Fruit fly (Drosophila melanogaster) whole organism, embryonic: ENCODE data around the gene endos.

Source experiments
- Aef1 ChIP-seq: fragments of 200-800 bp; sonication (Bioruptor generic); IDR thresholded peaks from 3 replicates; pipeline ENCODE4 v1.3.6; 2022; ENCODE audit warnings: missing biosample characterization, missing genetic modification characterization
- CG10431 ChIP-seq: fragments of 200-800 bp; sonication (Bioruptor generic); optimal IDR thresholded peaks from 3 replicates; lab custom pipeline; 2018; ENCODE audit warnings: missing biosample characterization, mild to moderate bottlenecking, missing genetic modification characterization
- CG11085 ChIP-seq: fragments of 200-800 bp; sonication (Bioruptor generic); IDR thresholded peaks from 2 replicates; pipeline ENCODE4 v1.3.6; 2022; ENCODE audit warnings: missing biosample characterization, missing genetic modification characterization
- CG11504 ChIP-seq: fragments of 200-800 bp; sonication (Bioruptor generic); optimal IDR thresholded peaks from 3 replicates; lab custom pipeline; 2019; ENCODE audit warnings: missing biosample characterization, mild to moderate bottlenecking, missing genetic modification characterization, moderate library complexity
- CG1233 ChIP-seq: fragments of 200-800 bp; sonication (Bioruptor generic); optimal IDR thresholded peaks from 4 replicates; lab custom pipeline; 2018; ENCODE audit warnings: missing biosample characterization, mild to moderate bottlenecking, missing genetic modification characterization
- CG12769 ChIP-seq: fragments of 200-800 bp; sonication (Bioruptor generic); optimal IDR thresholded peaks from 2 replicates; lab custom pipeline; 2019; ENCODE audit warnings: missing biosample characterization, mild to moderate bottlenecking, missing genetic modification characterization, moderate library complexity
- CG13424 ChIP-seq: fragments of 200-800 bp; sonication (Bioruptor generic); optimal IDR thresholded peaks from 2 replicates; lab custom pipeline; 2019; ENCODE audit warnings: missing biosample characterization, mild to moderate bottlenecking, missing genetic modification characterization, moderate library complexity
- CG14441 ChIP-seq: fragments of 200-800 bp; sonication (Bioruptor generic); IDR thresholded peaks from 2 replicates; pipeline ENCODE4 v1.3.6; 2022; ENCODE audit warnings: missing biosample characterization, missing genetic modification characterization
- CG16813 ChIP-seq: fragments of 200-800 bp; sonication (Bioruptor generic); IDR thresholded peaks from 3 replicates; pipeline ENCODE4 v1.3.6; 2022; ENCODE audit warnings: missing biosample characterization, missing genetic modification characterization; ENCODE audit not compliant: partially characterized antibody
- CG17186 ChIP-seq: fragments of 200-800 bp; sonication (Bioruptor generic); optimal IDR thresholded peaks from 3 replicates; lab custom pipeline; 2017; ENCODE audit warnings: missing biosample characterization, missing genetic modification reagents, missing genetic modification characterization
- CG1792 ChIP-seq: fragments of 200-800 bp; sonication (Bioruptor generic); optimal IDR thresholded peaks from 2 replicates; lab custom pipeline; 2016; ENCODE audit warnings: missing biosample characterization, missing genetic modification characterization
- CG2120 ChIP-seq: fragments of 200-800 bp; sonication (Bioruptor generic); optimal IDR thresholded peaks from 3 replicates; lab custom pipeline; 2016; ENCODE audit warnings: missing biosample characterization, missing genetic modification characterization
- CG2202 ChIP-seq: fragments of 200-800 bp; sonication (Bioruptor generic); optimal IDR thresholded peaks from 2 replicates; lab custom pipeline; 2018; ENCODE audit warnings: missing biosample characterization, mild to moderate bottlenecking, missing genetic modification characterization
- CG31224 ChIP-seq: fragments of 200-800 bp; sonication (Bioruptor generic); IDR thresholded peaks from 2 replicates; pipeline ENCODE4 v1.3.6; 2022; ENCODE audit warnings: missing biosample characterization, missing genetic modification characterization
- CG33213 ChIP-seq: fragments of 200-800 bp; sonication (Bioruptor generic); optimal IDR thresholded peaks from 3 replicates; lab custom pipeline; 2016; ENCODE audit warnings: missing biosample characterization, missing genetic modification characterization
- CG3847 ChIP-seq: fragments of 200-800 bp; sonication (Bioruptor generic); IDR thresholded peaks from 2 replicates; pipeline ENCODE4 v1.3.6; 2022; ENCODE audit warnings: missing biosample characterization, missing genetic modification characterization
- CG42726 ChIP-seq: fragments of 200-800 bp; sonication (Bioruptor generic); IDR thresholded peaks from 2 replicates; pipeline ENCODE4 v1.3.6; 2022; ENCODE audit warnings: missing biosample characterization, missing genetic modification characterization; ENCODE audit not compliant: partially characterized antibody
- CG43689 ChIP-seq: fragments of 200-800 bp; sonication (Bioruptor generic); IDR thresholded peaks from 2 replicates; pipeline ENCODE4 v1.3.6; 2022; ENCODE audit warnings: missing biosample characterization, missing genetic modification characterization
- CG7928 ChIP-seq: fragments of 200-800 bp; sonication (Bioruptor generic); optimal IDR thresholded peaks from 2 replicates; lab custom pipeline; 2017; ENCODE audit warnings: missing biosample characterization, mild to moderate bottlenecking, missing genetic modification characterization
- CG8388 ChIP-seq: fragments of 200-800 bp; sonication (Bioruptor generic); optimal IDR thresholded peaks from 2 replicates; lab custom pipeline; 2019; ENCODE audit warnings: missing biosample characterization, mild to moderate bottlenecking, missing genetic modification characterization, moderate library complexity
- CG8765 ChIP-seq: fragments of 200-800 bp; sonication (Bioruptor generic); IDR thresholded peaks from 2 replicates; pipeline ENCODE4 v1.3.6; 2022; ENCODE audit warnings: missing biosample characterization, missing genetic modification characterization
- CG8924 ChIP-seq: fragments of 200-800 bp; optimal IDR thresholded peaks from 3 replicates; lab custom pipeline; 2019; ENCODE audit warnings: missing biosample characterization, mild to moderate bottlenecking, missing genetic modification characterization, moderate library complexity
- CG9215 ChIP-seq: fragments of 200-800 bp; sonication (Bioruptor generic); IDR thresholded peaks from 2 replicates; pipeline ENCODE4 v1.3.6; 2022; ENCODE audit warnings: missing biosample characterization, missing genetic modification characterization
- Dip2 ChIP-seq: fragments of 200-800 bp; sonication (Bioruptor generic); IDR thresholded peaks from 2 replicates; pipeline ENCODE4 v1.3.6; 2022; ENCODE audit warnings: missing biosample characterization, missing genetic modification characterization
- H2.0 ChIP-seq: fragments of 200-800 bp; sonication (Bioruptor generic); IDR thresholded peaks from 2 replicates; pipeline ENCODE4 v1.3.6; 2022; ENCODE audit warnings: missing biosample characterization, missing genetic modification characterization
- Lpt ChIP-seq: fragments of >200 bp; optimal IDR thresholded peaks from 2 replicates; lab custom pipeline; 2018; ENCODE audit warnings: missing biosample characterization, missing genetic modification characterization
- Mes4 ChIP-seq: fragments of 200-800 bp; sonication (Bioruptor generic); optimal IDR thresholded peaks from 2 replicates; lab custom pipeline; 2016; ENCODE audit warnings: missing biosample characterization, missing genetic modification characterization
- Nf-YA ChIP-seq: fragments of 200-800 bp; sonication (Bioruptor generic); IDR thresholded peaks from 2 replicates; pipeline ENCODE4 v1.3.6; 2022; ENCODE audit warnings: missing biosample characterization, missing genetic modification characterization
- Sry-β ChIP-seq: fragments of 200-800 bp; sonication (Bioruptor generic); optimal IDR thresholded peaks from 2 replicates; lab custom pipeline; 2018; ENCODE audit warnings: missing biosample characterization, mild to moderate bottlenecking, missing genetic modification characterization, moderate library complexity
- cad ChIP-seq: fragments of >200 bp; optimal IDR thresholded peaks from 2 replicates; lab custom pipeline; 2017; ENCODE audit warnings: missing biosample characterization, missing genetic modification characterization
- chn ChIP-seq: fragments of 200-800 bp; sonication (Bioruptor generic); optimal IDR thresholded peaks from 2 replicates; lab custom pipeline; 2016; ENCODE audit warnings: missing biosample characterization, missing genetic modification characterization
- eyg ChIP-seq: fragments of 200-800 bp; sonication (Bioruptor generic); optimal IDR thresholded peaks from 3 replicates; lab custom pipeline; 2016; ENCODE audit warnings: missing biosample characterization, missing genetic modification characterization
- ftz-f1 ChIP-seq: fragments of 200-800 bp; sonication (Bioruptor generic); optimal IDR thresholded peaks from 2 replicates; lab custom pipeline; 2016; ENCODE audit warnings: missing biosample characterization, missing genetic modification characterization
- gce ChIP-seq: fragments of 200-800 bp; sonication (Bioruptor generic); IDR thresholded peaks from 3 replicates; pipeline ENCODE4 v1.3.6; 2022; ENCODE audit warnings: missing biosample characterization, missing genetic modification characterization
- klu ChIP-seq: fragments of 200-800 bp; sonication (Bioruptor generic); IDR thresholded peaks from 2 replicates; pipeline ENCODE4 v1.3.6; 2022; ENCODE audit warnings: missing biosample characterization, missing genetic modification characterization
- lmd ChIP-seq: fragments of 200-800 bp; sonication (Bioruptor generic); IDR thresholded peaks from 2 replicates; pipeline ENCODE4 v1.3.6; 2022; ENCODE audit warnings: missing biosample characterization, missing genetic modification characterization
- luna ChIP-seq: fragments of 200-800 bp; sonication (Bioruptor generic); optimal IDR thresholded peaks from 2 replicates; lab custom pipeline; 2016; ENCODE audit warnings: missing biosample characterization, missing genetic modification characterization
- nom ChIP-seq: fragments of 200-800 bp; sonication (Bioruptor generic); optimal IDR thresholded peaks from 2 replicates; lab custom pipeline; 2017; ENCODE audit warnings: missing biosample characterization, missing genetic modification characterization, mild to moderate bottlenecking, moderate library complexity, missing genetic modification reagents
- org-1 ChIP-seq: fragments of 200-800 bp; sonication (Bioruptor generic); optimal IDR thresholded peaks from 2 replicates; lab custom pipeline; 2017; ENCODE audit warnings: missing biosample characterization, missing genetic modification characterization
- prd ChIP-seq, 3 experiments: fragments of >200 bp in 2 of 3; fragments of 200-800 bp in 1 of 3; sonication (Bioruptor generic) in 1 of 3; optimal IDR thresholded peaks in 2 of 3; IDR thresholded peaks in 1 of 3; 2 replicates in 2 of 3; 3 replicates in 1 of 3; pipeline versions ENCODE4 v1.3.6 to Lab custom; 2017 to 2022; ENCODE audit warnings: missing biosample characterization in 1 of 3, missing genetic modification characterization in 1 of 3
- pum ChIP-seq: fragments of 200-800 bp; sonication (Bioruptor generic); optimal IDR thresholded peaks from 2 replicates; lab custom pipeline; 2016; ENCODE audit warnings: missing biosample characterization, missing genetic modification characterization
- schlank ChIP-seq: fragments of 200-800 bp; sonication (Bioruptor generic); optimal IDR thresholded peaks from 2 replicates; lab custom pipeline; 2018; ENCODE audit warnings: missing biosample characterization, mild to moderate bottlenecking, missing genetic modification characterization
- sens-2 ChIP-seq: fragments of 200-800 bp; sonication (Bioruptor generic); IDR thresholded peaks from 2 replicates; pipeline ENCODE4 v1.3.6; 2022; ENCODE audit warnings: missing biosample characterization, missing genetic modification characterization
- tin ChIP-seq: fragments of 200-800 bp; sonication (Bioruptor generic); optimal IDR thresholded peaks from 3 replicates; lab custom pipeline; 2016; ENCODE audit warnings: missing biosample characterization, missing genetic modification characterization
- tna ChIP-seq: fragments of 200-800 bp; sonication (Bioruptor generic); IDR thresholded peaks from 2 replicates; pipeline ENCODE4 v1.3.6; 2022; ENCODE audit warnings: missing biosample characterization, missing genetic modification characterization; ENCODE audit not compliant: partially characterized antibody
- zfh2 ChIP-seq: fragments of 200-800 bp; sonication (Bioruptor generic); optimal IDR thresholded peaks from 2 replicates; lab custom pipeline; 2016; ENCODE audit warnings: missing biosample characterization, missing genetic modification characterization

The endos gene

dm6 chr3L:14031171-14032126, at the start of gene endos, which contains the start of gene CG6650 (continued):
- TF ChIP-seq tin (GFP tag; lab: Kevin White, UChicago): peak; percentile 37
- TF ChIP-seq CG7928 (GFP tag; lab: Kevin White, UChicago): peak; percentile 68
- TF ChIP-seq CG42726 (GFP tag; lab: Robert Waterston, UW): no peak
- TF ChIP-seq CG9215: no peak
- TF ChIP-seq CG8388 (GFP tag; lab: Kevin White, UChicago): peak; percentile 79
- TF ChIP-seq CG8765 (GFP tag; lab: Robert Waterston, UW): no peak
- peak; percentile 16 for TF ChIP-seq CG1233 (GFP tag; lab: Kevin White, UChicago)
- TF ChIP-seq klu: no peak
- no peak for TF ChIP-seq Nf-YA
- TF ChIP-seq Dip2 (GFP tag; lab: Robert Waterston, UW): no peak
- no peak for TF ChIP-seq org-1 (GFP tag; lab: Kevin White, UChicago)
- no peak for TF ChIP-seq eyg (GFP tag; lab: Kevin White, UChicago)
- TF ChIP-seq sens-2 (GFP tag; lab: Robert Waterston, UW): no peak
- TF ChIP-seq lmd (GFP tag; lab: Robert Waterston, UW): peak; percentile 25; the same call in 1 of the 2 replicates
- TF ChIP-seq CG8924: peak; percentile 23
- no peak for TF ChIP-seq Lpt (GFP tag; lab: Kevin White, UChicago)
- peak; percentile 74 for TF ChIP-seq tna
- TF ChIP-seq CG1792 (GFP tag; lab: Kevin White, UChicago): no peak
- 0 out of 3 replicates have a peak, but pooled peaks have one; percentile 18 for TF ChIP-seq Aef1 (GFP tag; lab: Robert Waterston, UW)
- TF ChIP-seq CG11085: no peak
- TF ChIP-seq chn (GFP tag; lab: Kevin White, UChicago): no peak
- TF ChIP-seq CG12769 (tag; lab: Kevin White, UChicago): no peak
- TF ChIP-seq CG43689 (GFP tag; lab: Robert Waterston, UW): no peak
- no peak for TF ChIP-seq CG31224
- peak; percentile 3 for TF ChIP-seq Sry-β (GFP tag; lab: Kevin White, UChicago)
- TF ChIP-seq CG10431 (GFP tag; lab: Kevin White, UChicago): peak; percentile 21
- TF ChIP-seq CG3847: peak; percentile 38
- TF ChIP-seq CG14441 (GFP tag; lab: Robert Waterston, UW): 0 out of 2 replicates have a peak, but pooled peaks have one; percentile 28
- TF ChIP-seq CG17186 (GFP tag; lab: Kevin White, UChicago): peak; percentile 36
- TF ChIP-seq luna (GFP tag; lab: Kevin White, UChicago): no peak
- no peak for TF ChIP-seq CG33213
- TF ChIP-seq CG11504 (tag; lab: Kevin White, UChicago): no peak
- TF ChIP-seq CG2202 (tag; lab: Kevin White, UChicago): no peak
- no peak for TF ChIP-seq cad (GFP tag; lab: Kevin White, UChicago)
- peak; percentile 10 for TF ChIP-seq pum (GFP tag; lab: Kevin White, UChicago)
- TF ChIP-seq gce: no peak
- no peak for TF ChIP-seq ftz-f1 (GFP tag; lab: Kevin White, UChicago)
- peak; percentile 40 for TF ChIP-seq CG13424
- peak; percentile 22 for TF ChIP-seq CG2120 (GFP tag; lab: Kevin White, UChicago)
- peak; percentile 78 for TF ChIP-seq CG16813 (GFP tag; lab: Robert Waterston, UW)
- TF ChIP-seq zfh2 (GFP tag; lab: Kevin White, UChicago): no peak
- peak; percentile 64 for TF ChIP-seq nom (GFP tag; lab: Kevin White, UChicago)
- TF ChIP-seq Mes4 (GFP tag; lab: Kevin White, UChicago): no peak
- TF ChIP-seq prd (optimal IDR thresholded peaks at IDR 0.05; lab: Kevin White, UChicago): no peak
- TF ChIP-seq prd (GFP tag; IDR thresholded peaks at IDR 0.05; lab: Robert Waterston, UW): peak; percentile 44; the same call in 1 of the 3 replicates
- no peak for TF ChIP-seq H2.0 (GFP tag; lab: Robert Waterston, UW)
- no peak for TF ChIP-seq schlank (tag; lab: Kevin White, UChicago)
